Fruit fly (Drosophila melanogaster) whole organism, pupa: ENCODE results near the gene Ada1-1.

ENCODE experiments used
- CG10348 ChIP-seq: fragments of 200-800 bp; sonication (Bioruptor generic); IDR thresholded peaks from 2 replicates; pipeline ENCODE4 v1.3.6; 2022; ENCODE audit warnings: missing biosample characterization, missing genetic modification characterization
- CG15710 ChIP-seq: fragments of 200-800 bp; sonication (Bioruptor generic); optimal IDR thresholded peaks from 2 replicates; lab custom pipeline; 2018; ENCODE audit warnings: missing biosample characterization, mild to moderate bottlenecking, missing genetic modification characterization, moderate library complexity
- CG17806 ChIP-seq: fragments of 200-800 bp; sonication (Bioruptor generic); optimal IDR thresholded peaks from 2 replicates; lab custom pipeline; 2018; ENCODE audit warnings: missing biosample characterization, mild to moderate bottlenecking, missing genetic modification characterization, moderate library complexity
- CG32121 ChIP-seq: fragments of 200-800 bp; sonication (Bioruptor generic); IDR thresholded peaks from 2 replicates; pipeline ENCODE4 v1.3.6; 2022; ENCODE audit warnings: missing biosample characterization, missing genetic modification characterization
- CG8159 ChIP-seq: fragments of 200-800 bp; sonication (Bioruptor generic); optimal IDR thresholded peaks from 3 replicates; lab custom pipeline; 2018; ENCODE audit warnings: missing biosample characterization, mild to moderate bottlenecking, missing genetic modification characterization, moderate library complexity
- EcR ChIP-seq: fragments of 200-800 bp; sonication (Bioruptor generic); optimal IDR thresholded peaks from 3 replicates; lab custom pipeline; 2019; ENCODE audit warnings: missing biosample characterization, missing genetic modification characterization, mild to moderate bottlenecking, moderate library complexity, missing genetic modification reagents
- Snoo ChIP-seq: fragments of 200-800 bp; sonication (Bioruptor generic); optimal IDR thresholded peaks from 3 replicates; lab custom pipeline; 2017; ENCODE audit warnings: missing biosample characterization, mild to moderate bottlenecking, missing genetic modification characterization, inconsistent platforms
- gl ChIP-seq: fragments of 200-800 bp; sonication (Bioruptor generic); optimal IDR thresholded peaks from 2 replicates; lab custom pipeline; 2018; ENCODE audit warnings: missing biosample characterization, mild to moderate bottlenecking, missing genetic modification characterization
- rn ChIP-seq: fragments of 200-800 bp; sonication (Bioruptor generic); IDR thresholded peaks from 2 replicates; pipeline ENCODE4 v1.3.6; 2022; ENCODE audit warnings: missing biosample characterization, missing genetic modification characterization

DNA sequence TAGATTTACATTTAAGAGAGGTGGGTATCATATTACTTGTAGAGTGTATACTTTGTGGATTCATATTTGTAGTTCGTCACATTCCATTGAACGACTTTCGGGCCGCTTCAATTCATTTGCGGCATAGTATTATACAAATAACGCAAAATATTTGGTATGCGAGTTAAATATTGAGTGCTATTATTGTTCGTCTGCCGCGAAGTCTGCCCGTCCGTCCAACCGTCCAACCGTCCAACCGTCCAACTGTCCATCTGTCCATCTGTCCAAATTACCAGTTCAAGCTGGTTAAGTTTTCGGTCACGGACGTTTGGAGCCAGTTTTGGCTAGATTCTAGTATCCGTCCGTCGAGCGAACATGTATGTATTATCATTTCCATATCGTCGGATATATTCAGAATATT lies 27.5 kb downstream of the Ada1-1 start:
- TF ChIP-seq rn (no peak), EcR (GFP tag; lab: Kevin White, UChicago) (no peak), CG32121 (no peak), CG8159 (tag; lab: Kevin White, UChicago) (no peak), CG15710 (tag; lab: Kevin White, UChicago) (no peak), Snoo (tag; lab: Kevin White, UChicago) (no peak), gl (tag; lab: Kevin White, UChicago) (no peak), CG10348 (GFP tag; lab: Robert Waterston, UW) (no peak), CG17806 (tag; lab: Kevin White, UChicago) (no peak)
